Worm (Caenorhabditis elegans): ENCODE measurements around the gene ipla-7.

ce11 chrIV:10021283-10021682 lies 41.4 kb downstream of the ipla-7 start, which contains the start of gene F44D12.19:
- TF ChIP-seq sdc-2 (tag; optimal IDR thresholded peaks at IDR 0.05) (no peak), ceh-9 (tag; optimal IDR thresholded peaks at IDR 0.05) (no peak), elt-2 (tag; optimal IDR thresholded peaks at IDR 0.05) (no peak), ets-4 (tag; optimal IDR thresholded peaks at IDR 0.05) (no peak), dmd-4 (tag; optimal IDR thresholded peaks at IDR 0.05; ENCODE audit: borderline replicate concordance) (no peak), pqm-1 (tag; optimal IDR thresholded peaks at IDR 0.05) (no peak), lin-11 (tag; optimal IDR thresholded peaks at IDR 0.05) (no peak), che-1 (tag; optimal IDR thresholded peaks at IDR 0.05) (no peak), elt-4 (tag; optimal IDR thresholded peaks at IDR 0.05) (no peak), ceh-31 (tag; optimal IDR thresholded peaks at IDR 0.05) (no peak), pros-1 (tag; optimal IDR thresholded peaks at IDR 0.05) (no peak), dve-1 (tag; optimal IDR thresholded peaks at IDR 0.05) (no peak), F13H6.1 (tag; optimal IDR thresholded peaks at IDR 0.05) (no peak)

Measured in whole organism, late embryonic.